Fruit fly (Drosophila melanogaster) whole organism, embryonic: Measurements from ENCODE around the gene CG7601.
A peak's percentile ranks its signal among the peaks of the same experiment; 100 is the strongest.

ENCODE experiments used
- Ada2b ChIP-seq: fragments of 200-800 bp; sonication (Bioruptor generic); IDR thresholded peaks from 2 replicates; pipeline ENCODE4 v1.3.6; 2022; ENCODE audit warnings: missing biosample characterization, missing genetic modification characterization
- CG11085 ChIP-seq: fragments of 200-800 bp; sonication (Bioruptor generic); IDR thresholded peaks from 2 replicates; pipeline ENCODE4 v1.3.6; 2022; ENCODE audit warnings: missing biosample characterization, missing genetic modification characterization
- CG14050 ChIP-seq: fragments of 200-800 bp; sonication (Bioruptor generic); IDR thresholded peaks from 3 replicates; pipeline ENCODE4 v1.3.6; 2022; ENCODE audit warnings: missing biosample characterization, missing genetic modification characterization
- CG14860 ChIP-seq: fragments of 200-800 bp; sonication (Bioruptor generic); IDR thresholded peaks from 3 replicates; pipeline ENCODE4 v1.3.6; 2022; ENCODE audit warnings: missing biosample characterization, missing genetic modification characterization; ENCODE audit not compliant: partially characterized antibody
- CG1647 ChIP-seq: fragments of 200-800 bp; sonication (Bioruptor generic); optimal IDR thresholded peaks from 3 replicates; lab custom pipeline; 2016; ENCODE audit warnings: missing biosample characterization, missing genetic modification characterization
- CG18011 ChIP-seq: fragments of 200-800 bp; sonication (Bioruptor generic); optimal IDR thresholded peaks from 2 replicates; lab custom pipeline; 2017; ENCODE audit warnings: missing biosample characterization, missing genetic modification characterization, mild to moderate bottlenecking, moderate library complexity, missing genotype
- CG2116 ChIP-seq: fragments of 200-800 bp; sonication (Bioruptor generic); optimal IDR thresholded peaks from 3 replicates; lab custom pipeline; 2018; ENCODE audit warnings: missing biosample characterization, mild to moderate bottlenecking, missing genetic modification characterization
- CG30020 ChIP-seq: fragments of 200-800 bp; optimal IDR thresholded peaks from 2 replicates; lab custom pipeline; 2019; ENCODE audit warnings: missing biosample characterization, mild to moderate bottlenecking, missing genetic modification characterization, moderate library complexity
- CG34224 ChIP-seq: fragments of 200-800 bp; sonication (Bioruptor generic); IDR thresholded peaks from 3 replicates; pipeline ENCODE4 v1.3.6; 2022; ENCODE audit warnings: missing biosample characterization, missing genetic modification characterization; ENCODE audit not compliant: partially characterized antibody
- CG6689 ChIP-seq: fragments of 200-800 bp; sonication (Bioruptor generic); IDR thresholded peaks from 2 replicates; pipeline ENCODE4 v1.3.6; 2022; ENCODE audit warnings: missing biosample characterization, missing genetic modification characterization
- CG6791 ChIP-seq: fragments of 200-800 bp; sonication (Bioruptor generic); IDR thresholded peaks from 3 replicates; pipeline ENCODE4 v1.3.6; 2022; ENCODE audit warnings: missing biosample characterization, missing genetic modification characterization; ENCODE audit not compliant: partially characterized antibody
- CG6813 ChIP-seq: fragments of 200-800 bp; sonication (Bioruptor generic); optimal IDR thresholded peaks from 2 replicates; lab custom pipeline; 2017; ENCODE audit warnings: missing biosample characterization, missing genetic modification characterization, mild to moderate bottlenecking, moderate library complexity, missing genetic modification reagents
- CG7786 ChIP-seq: fragments of 200-800 bp; sonication (Bioruptor generic); optimal IDR thresholded peaks from 2 replicates; lab custom pipeline; 2016; ENCODE audit warnings: missing biosample characterization, missing genetic modification characterization
- CG8388 ChIP-seq: fragments of 200-800 bp; sonication (Bioruptor generic); optimal IDR thresholded peaks from 2 replicates; lab custom pipeline; 2019; ENCODE audit warnings: missing biosample characterization, mild to moderate bottlenecking, missing genetic modification characterization, moderate library complexity
- CG9609 ChIP-seq: fragments of 200-800 bp; sonication (Bioruptor generic); optimal IDR thresholded peaks from 3 replicates; lab custom pipeline; 2016; ENCODE audit warnings: missing biosample characterization, missing genetic modification characterization
- Camta ChIP-seq: fragments of 200-800 bp; sonication (Bioruptor generic); optimal IDR thresholded peaks from 2 replicates; lab custom pipeline; 2016; ENCODE audit warnings: missing biosample characterization, missing genetic modification characterization
- CkIIα-i1 ChIP-seq: fragments of 200-800 bp; sonication (Bioruptor generic); IDR thresholded peaks from 2 replicates; pipeline ENCODE4 v1.3.6; 2022; ENCODE audit warnings: missing biosample characterization, missing genetic modification characterization
- Doc2 ChIP-seq: fragments of 200-800 bp; sonication (Bioruptor generic); IDR thresholded peaks from 2 replicates; pipeline ENCODE4 v1.3.6; 2022; ENCODE audit warnings: missing biosample characterization, missing genetic modification characterization
- Dref ChIP-seq: fragments of 200-800 bp; sonication (Bioruptor generic); IDR thresholded peaks from 2 replicates; pipeline ENCODE4 v1.3.6; 2022; ENCODE audit warnings: missing biosample characterization, missing genetic modification characterization
- Elba2 ChIP-seq: fragments of 200-800 bp; sonication (Bioruptor generic); optimal IDR thresholded peaks from 3 replicates; lab custom pipeline; 2016; ENCODE audit warnings: missing biosample characterization, missing genetic modification characterization
- HLHmδ ChIP-seq: fragments of 200-800 bp; sonication (Bioruptor generic); optimal IDR thresholded peaks from 2 replicates; lab custom pipeline; 2018; ENCODE audit warnings: missing biosample characterization, mild to moderate bottlenecking, missing genetic modification characterization, moderate library complexity
- Hand ChIP-seq: fragments of 200-800 bp; sonication (Bioruptor generic); optimal IDR thresholded peaks from 2 replicates; lab custom pipeline; 2017; ENCODE audit warnings: mild to moderate bottlenecking, missing biosample characterization, missing genetic modification reagents, missing genetic modification characterization
- Hr51 ChIP-seq, 2 experiments: fragments of 200-800 bp; sonication (Bioruptor generic); optimal IDR thresholded peaks; 2 replicates in 1 of 2; 3 replicates in 1 of 2; lab custom pipeline; 2016 to 2018; ENCODE audit warnings: missing biosample characterization in 2 of 2, missing genetic modification characterization in 2 of 2, mild to moderate bottlenecking in 1 of 2, moderate library complexity in 1 of 2
- Kr ChIP-seq: fragments of 200-800 bp; sonication (Bioruptor generic); optimal IDR thresholded peaks from 2 replicates; lab custom pipeline; 2017; ENCODE audit warnings: missing biosample characterization, mild to moderate bottlenecking, missing genetic modification characterization
- NC2α ChIP-seq: fragments of 200-800 bp; sonication (Bioruptor generic); optimal IDR thresholded peaks from 2 replicates; lab custom pipeline; 2016; ENCODE audit warnings: missing biosample characterization, missing genetic modification characterization
- NK7.1 ChIP-seq: fragments of 200-800 bp; sonication (Bioruptor generic); optimal IDR thresholded peaks from 3 replicates; lab custom pipeline; 2016; ENCODE audit warnings: missing biosample characterization, missing genetic modification characterization
- Nf-YB ChIP-seq: fragments of 200-800 bp; sonication (Bioruptor generic); optimal IDR thresholded peaks from 3 replicates; lab custom pipeline; 2019; ENCODE audit warnings: missing biosample characterization, mild to moderate bottlenecking, missing genetic modification characterization, moderate library complexity
- Sin3A ChIP-seq: fragments of >200 bp; optimal IDR thresholded peaks from 2 replicates; lab custom pipeline; 2018
- Ssrp ChIP-seq: fragments of 200-800 bp; sonication (Bioruptor generic); optimal IDR thresholded peaks from 2 replicates; lab custom pipeline; 2018; ENCODE audit warnings: missing biosample characterization, mild to moderate bottlenecking, missing genetic modification characterization, moderate library complexity
- ato ChIP-seq: fragments of 200-800 bp; sonication (Bioruptor generic); IDR thresholded peaks from 2 replicates; pipeline ENCODE4 v1.3.6; 2022; ENCODE audit warnings: missing biosample characterization, missing genetic modification characterization; ENCODE audit not compliant: partially characterized antibody
- bowl ChIP-seq: fragments of 200-800 bp; sonication (Bioruptor generic); IDR thresholded peaks from 2 replicates; pipeline ENCODE4 v1.3.6; 2022; ENCODE audit warnings: missing biosample characterization, missing genetic modification characterization
- chm ChIP-seq: fragments of 200-800 bp; sonication (Bioruptor generic); IDR thresholded peaks from 2 replicates; pipeline ENCODE4 v1.3.6; 2022; ENCODE audit warnings: missing biosample characterization, missing genetic modification characterization
- dimm ChIP-seq: fragments of 200-800 bp; sonication (Bioruptor generic); IDR thresholded peaks from 2 replicates; pipeline ENCODE4 v1.3.6; 2022; ENCODE audit warnings: missing biosample characterization, missing genetic modification characterization
- fd3F ChIP-seq: fragments of 200-800 bp; sonication (Bioruptor generic); optimal IDR thresholded peaks from 2 replicates; lab custom pipeline; 2018; ENCODE audit warnings: missing biosample characterization, mild to moderate bottlenecking, missing genetic modification characterization, moderate library complexity
- fd64A ChIP-seq: fragments of 200-800 bp; sonication (Bioruptor generic); optimal IDR thresholded peaks from 3 replicates; lab custom pipeline; 2018; ENCODE audit warnings: missing biosample characterization, mild to moderate bottlenecking, missing genetic modification characterization
- grau ChIP-seq: fragments of 200-800 bp; optimal IDR thresholded peaks from 3 replicates; lab custom pipeline; 2019; ENCODE audit warnings: missing biosample characterization, mild to moderate bottlenecking, missing genetic modification characterization, moderate library complexity
- hb ChIP-seq: fragments of 200-800 bp; sonication (Bioruptor generic); IDR thresholded peaks from 3 replicates; pipeline ENCODE4 v1.3.6; 2022; ENCODE audit warnings: missing biosample characterization, missing genetic modification characterization; ENCODE audit not compliant: partially characterized antibody
- hbn ChIP-seq: fragments of 200-800 bp; sonication (Bioruptor generic); IDR thresholded peaks from 2 replicates; pipeline ENCODE4 v1.3.6; 2022; ENCODE audit warnings: missing biosample characterization, missing genetic modification characterization; ENCODE audit not compliant: partially characterized antibody
- hkb ChIP-seq, 2 experiments: fragments of 200-800 bp in 1 of 2; fragments of >200 bp in 1 of 2; sonication (Bioruptor generic) in 1 of 2; IDR thresholded peaks in 1 of 2; optimal IDR thresholded peaks in 1 of 2; 2 replicates each; pipeline versions ENCODE4 v1.3.6 to Lab custom; 2017 to 2022; ENCODE audit warnings: missing biosample characterization in 1 of 2, missing genetic modification characterization in 1 of 2
- insv ChIP-seq, 2 experiments: fragments of 200-800 bp; sonication (Bioruptor generic); optimal IDR thresholded peaks; 3 replicates each; lab custom pipeline; 2016 to 2018; ENCODE audit warnings: missing biosample characterization in 2 of 2, missing genetic modification characterization in 2 of 2
- inv ChIP-seq: fragments of 200-800 bp; sonication (Bioruptor generic); IDR thresholded peaks from 2 replicates; pipeline ENCODE4 v1.3.6; 2022; ENCODE audit warnings: missing biosample characterization, missing genetic modification characterization; ENCODE audit not compliant: partially characterized antibody
- kay ChIP-seq: fragments of 200-800 bp; sonication (Bioruptor generic); optimal IDR thresholded peaks from 2 replicates; lab custom pipeline; 2016; ENCODE audit warnings: missing biosample characterization, missing genetic modification characterization
- klu ChIP-seq: fragments of 200-800 bp; sonication (Bioruptor generic); IDR thresholded peaks from 2 replicates; pipeline ENCODE4 v1.3.6; 2022; ENCODE audit warnings: missing biosample characterization, missing genetic modification characterization
- odd ChIP-seq: fragments of 200-800 bp; sonication (Bioruptor generic); optimal IDR thresholded peaks from 2 replicates; lab custom pipeline; 2017; ENCODE audit warnings: missing biosample characterization, mild to moderate bottlenecking, missing genetic modification characterization
- pb ChIP-seq: fragments of 200-800 bp; sonication (Bioruptor generic); optimal IDR thresholded peaks from 3 replicates; lab custom pipeline; 2016; ENCODE audit warnings: missing biosample characterization, missing genetic modification characterization
- sima ChIP-seq: fragments of 200-800 bp; sonication (Bioruptor generic); optimal IDR thresholded peaks from 2 replicates; lab custom pipeline; 2016; ENCODE audit warnings: missing biosample characterization, missing genetic modification characterization
- slou ChIP-seq: fragments of 200-800 bp; sonication (Bioruptor generic); optimal IDR thresholded peaks from 3 replicates; lab custom pipeline; 2016; ENCODE audit warnings: missing biosample characterization, missing genetic modification characterization
- so ChIP-seq: fragments of 200-800 bp; sonication (Bioruptor generic); IDR thresholded peaks from 3 replicates; pipeline ENCODE4 v1.3.6; 2022; ENCODE audit warnings: missing biosample characterization, missing genetic modification characterization
- ttk ChIP-seq: fragments of 200-800 bp; sonication (Bioruptor generic); IDR thresholded peaks from 2 replicates; pipeline ENCODE4 v2.1.2; 2022; ENCODE audit warnings: missing biosample characterization, missing genetic modification characterization
- zen ChIP-seq: fragments of 200-800 bp; sonication (Bioruptor generic); optimal IDR thresholded peaks from 3 replicates; lab custom pipeline; 2018; ENCODE audit warnings: missing biosample characterization, mild to moderate bottlenecking, missing genetic modification characterization, moderate library complexity

CG7601 gene

DNA sequence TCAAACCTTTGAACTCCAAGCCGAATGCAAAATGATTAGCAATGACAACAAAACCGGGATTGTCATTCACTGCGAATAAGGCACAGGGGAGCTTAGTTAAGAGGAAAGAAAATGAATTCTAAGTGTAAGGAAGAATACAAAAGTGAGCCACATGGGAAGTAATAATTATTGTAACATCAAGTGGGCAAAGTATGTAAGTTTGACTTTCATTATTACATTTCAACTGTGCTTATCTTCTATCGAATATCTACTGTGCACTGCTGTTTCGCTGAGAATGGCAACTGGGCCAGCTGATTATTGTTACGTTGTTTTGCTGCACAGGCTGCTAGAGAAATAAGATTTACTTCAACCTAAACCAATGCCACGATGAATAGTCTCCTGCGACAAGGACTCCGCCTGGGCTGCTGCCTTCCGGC is at the start of gene CG7601, which contains the start of gene CIA30 (continued):
- TF ChIP-seq ato, result peak; percentile 63; the same call in 1 of the 2 replicates
- TF ChIP-seq CG8388, result peak; percentile 96
- TF ChIP-seq Dref (GFP tag; lab: Robert Waterston, UW), result peak; percentile 61
- TF ChIP-seq Doc2, result peak; percentile 100
- TF ChIP-seq CG6689, result peak; percentile 100
- peak; percentile 100 for TF ChIP-seq chm (GFP tag; lab: Robert Waterston, UW)
- TF ChIP-seq grau (tag; lab: Kevin White, UChicago), result peak; percentile 99
- TF ChIP-seq kay (GFP tag; lab: Kevin White, UChicago), result peak; percentile 98
- TF ChIP-seq zen (tag; lab: Kevin White, UChicago), result peak; percentile 99
- TF ChIP-seq CkIIα-i1 (GFP tag; lab: Robert Waterston, UW), result peak; percentile 100
- peak; percentile 100 for TF ChIP-seq so
- TF ChIP-seq fd3F, result peak; percentile 96
- TF ChIP-seq fd64A (GFP tag; lab: Kevin White, UChicago), result peak; percentile 95
- peak; percentile 98 for TF ChIP-seq NK7.1 (GFP tag; lab: Kevin White, UChicago)
- peak; percentile 25 to 68 for TF ChIP-seq insv (GFP tag; optimal IDR thresholded peaks at IDR 0.05; lab: Kevin White, UChicago)
- TF ChIP-seq CG11085 (GFP tag; lab: Robert Waterston, UW), result peak; percentile 100
- TF ChIP-seq CG6791 (GFP tag; lab: Robert Waterston, UW), result no peak
- TF ChIP-seq CG7786 (GFP tag; lab: Kevin White, UChicago), result peak; percentile 99
- peak; percentile 98 for TF ChIP-seq slou (GFP tag; lab: Kevin White, UChicago)
- peak; percentile 20; the same call in 1 of the 2 replicates for TF ChIP-seq hbn (GFP tag; lab: Robert Waterston, UW)
- TF ChIP-seq Kr, result peak; percentile 47
- peak; percentile 97 for TF ChIP-seq sima (GFP tag; lab: Kevin White, UChicago)
- TF ChIP-seq CG18011 (GFP tag; lab: Kevin White, UChicago), result peak; percentile 85
- peak; percentile 89 for TF ChIP-seq odd (GFP tag; lab: Kevin White, UChicago)
- peak; percentile 100 for TF ChIP-seq klu
- TF ChIP-seq HLHmδ, result no peak
- peak; percentile 70 for TF ChIP-seq Elba2
- TF ChIP-seq CG9609, result peak; percentile 98
- TF ChIP-seq CG6813 (GFP tag; lab: Kevin White, UChicago), result peak; percentile 98
- TF ChIP-seq Sin3A (lab: Kevin White, UChicago), result peak; percentile 6
- TF ChIP-seq NC2α (GFP tag; lab: Kevin White, UChicago), result peak; percentile 94
- TF ChIP-seq CG30020 (tag; lab: Kevin White, UChicago), result peak; percentile 85
- no peak for TF ChIP-seq CG14860 (GFP tag; lab: Robert Waterston, UW)
- TF ChIP-seq hkb (optimal IDR thresholded peaks at IDR 0.05; lab: Kevin White, UChicago), result no peak
- TF ChIP-seq hkb (GFP tag; IDR thresholded peaks at IDR 0.05; lab: Robert Waterston, UW), result peak; percentile 100
- TF ChIP-seq CG14050 (GFP tag; lab: Robert Waterston, UW), result peak; percentile 100
- TF ChIP-seq hb (GFP tag; lab: Robert Waterston, UW), result no peak
- TF ChIP-seq CG34224 (GFP tag; lab: Robert Waterston, UW), result 0 out of 3 replicates have a peak, but pooled peaks have one; percentile 47
- peak; percentile 80 for TF ChIP-seq CG2116
- no peak for TF ChIP-seq inv (GFP tag; lab: Robert Waterston, UW)
- peak; percentile 81 for TF ChIP-seq Nf-YB
- TF ChIP-seq Camta (GFP tag; lab: Kevin White, UChicago), result peak; percentile 99
- peak; percentile 100 for TF ChIP-seq bowl
- peak; percentile 100 for TF ChIP-seq ttk
- TF ChIP-seq Ada2b (GFP tag; lab: Robert Waterston, UW), result peak; percentile 100
- peak; percentile 99 for TF ChIP-seq pb (GFP tag; lab: Kevin White, UChicago)
- TF ChIP-seq Ssrp (tag; lab: Kevin White, UChicago), result peak; percentile 96
- TF ChIP-seq Hr51 (GFP tag; optimal IDR thresholded peaks at IDR 0.05; lab: Kevin White, UChicago), result peak; percentile 95 to 98
- TF ChIP-seq Hand (GFP tag; lab: Kevin White, UChicago), result peak; percentile 91
- TF ChIP-seq CG1647 (GFP tag; lab: Kevin White, UChicago), result peak; percentile 99
- peak; percentile 100 for TF ChIP-seq dimm
